Worm (Caenorhabditis elegans) whole organism, L1 larva: ENCODE results near the gene msp-142.

Source experiments
- ama-1 ChIP-seq: fragments of 150-350 bp; optimal IDR thresholded peaks from 2 replicates; lab custom pipeline; 2014
- nhr-11 ChIP-seq: fragments of 150-350 bp; optimal IDR thresholded peaks from 2 replicates; lab custom pipeline; 2014; ENCODE audit warnings: missing biosample characterization, missing genetic modification characterization
- nhr-12 ChIP-seq: sonication (generic microtip); optimal IDR thresholded peaks from 2 replicates; lab custom pipeline; 2017; ENCODE audit warnings: missing biosample characterization, missing genetic modification characterization
- swsn-7 ChIP-seq: sonication (generic microtip); optimal IDR thresholded peaks from 2 replicates; lab custom pipeline; 2016; ENCODE audit warnings: missing genetic modification characterization, missing compliant biosample characterization
- unc-30 ChIP-seq: sonication (generic microtip); optimal IDR thresholded peaks from 2 replicates; lab custom pipeline; 2017; ENCODE audit warnings: missing biosample characterization, missing genetic modification characterization

DNA sequence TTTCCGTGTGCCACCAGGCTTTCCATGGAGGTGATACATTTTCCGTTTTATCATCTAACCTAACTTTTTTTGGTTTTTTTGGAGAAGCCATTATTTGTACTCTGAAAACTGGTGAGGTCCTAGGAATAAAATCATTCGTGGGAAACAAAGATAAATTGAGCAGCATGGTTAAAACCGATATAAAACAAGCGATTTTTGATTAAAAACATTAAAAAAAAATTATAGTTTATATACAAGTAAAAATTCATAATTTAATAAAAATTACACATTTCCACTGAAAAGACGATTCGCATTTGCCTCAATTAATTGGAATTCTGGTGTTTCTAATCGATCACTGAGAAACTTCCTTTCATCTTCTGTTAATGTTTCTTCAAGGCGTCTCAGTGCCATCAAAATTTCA is 40.7 kb downstream of the msp-142 start, which contains the start of gene ZK1248.15:
- TF ChIP-seq swsn-7 (tag; lab: Kevin White, UChicago): no peak
- no peak for TF ChIP-seq nhr-11
- no peak for TF ChIP-seq ama-1
- no peak for TF ChIP-seq nhr-12
- TF ChIP-seq unc-30: no peak
